Fruit fly (Drosophila melanogaster): Measurements from ENCODE around the gene CG11927.

Gene CG11927

dm6 chr2L:4821319-4821717 is 26.2 kb upstream of the CG11927 start (continued):
- TF ChIP-seq Ptx1 (GFP tag; IDR thresholded peaks at IDR 0.05) (peak; percentile 70), CG10979 (tag; optimal IDR thresholded peaks at IDR 0.05) (peak; percentile 61), CG3407 (GFP tag; optimal IDR thresholded peaks at IDR 0.05) (peak; percentile 26), CG6254 (GFP tag; optimal IDR thresholded peaks at IDR 0.05) (peak; percentile 10), B-H2 (GFP tag; optimal IDR thresholded peaks at IDR 0.05) (peak; percentile 34), CG10321 (GFP tag; IDR thresholded peaks at IDR 0.05) (no peak), CG11723 (GFP tag; optimal IDR thresholded peaks at IDR 0.05) (peak; percentile 15), zf30C (GFP tag; optimal IDR thresholded peaks at IDR 0.05) (no peak), CG12769 (tag; optimal IDR thresholded peaks at IDR 0.05) (no peak), CG1792 (GFP tag; optimal IDR thresholded peaks at IDR 0.05) (peak; percentile 39), CG32772 (GFP tag; IDR thresholded peaks at IDR 0.05) (peak; percentile 55; the same call in 1 of the 2 replicates), fu2 (GFP tag; optimal IDR thresholded peaks at IDR 0.05) (no peak), CG11456 (GFP tag; IDR thresholded peaks at IDR 0.05) (peak; percentile 74), CG17328 (GFP tag; IDR thresholded peaks at IDR 0.05) (peak; percentile 35; the same call in 1 of the 2 replicates), CG12391 (tag; optimal IDR thresholded peaks at IDR 0.05) (peak; percentile 36), slou (GFP tag; optimal IDR thresholded peaks at IDR 0.05) (peak; percentile 58), CG7556 (GFP tag; optimal IDR thresholded peaks at IDR 0.05) (peak; percentile 93), Xbp1 (GFP tag; optimal IDR thresholded peaks at IDR 0.05) (peak; percentile 46), phol (tag; optimal IDR thresholded peaks at IDR 0.05) (peak; percentile 65), CG2889 (GFP tag; IDR thresholded peaks at IDR 0.05) (peak; percentile 67), Mrtf (GFP tag; IDR thresholded peaks at IDR 0.05) (peak; percentile 55; the same call in 1 of the 3 replicates), Xrp1 (GFP tag; IDR thresholded peaks at IDR 0.05) (peak; percentile 77), row (GFP tag; IDR thresholded peaks at IDR 0.05) (peak; percentile 59), sug (tag; optimal IDR thresholded peaks at IDR 0.05) (peak; percentile 50), psq (GFP tag; optimal IDR thresholded peaks at IDR 0.05) (no peak), wek (GFP tag; optimal IDR thresholded peaks at IDR 0.05) (no peak), sob (GFP tag; IDR thresholded peaks at IDR 0.05) (peak; percentile 62), CG13287 (GFP tag; IDR thresholded peaks at IDR 0.05; ENCODE audit: partially characterized antibody) (no peak), CG4854 (GFP tag; optimal IDR thresholded peaks at IDR 0.05) (peak; percentile 41), Dip2 (GFP tag; IDR thresholded peaks at IDR 0.05) (0 out of 2 replicates have a peak, but pooled peaks have one; percentile 28), CG33213 (GFP tag; optimal IDR thresholded peaks at IDR 0.05) (peak; percentile 10), CG13296 (GFP tag; optimal IDR thresholded peaks at IDR 0.05) (peak; percentile 88), MBD-R2 (GFP tag; IDR thresholded peaks at IDR 0.05) (peak; percentile 31; the same call in 1 of the 2 replicates), Pdp1 (GFP tag; optimal IDR thresholded peaks at IDR 0.05) (peak; percentile 25 to 44), CG4617 (GFP tag; optimal IDR thresholded peaks at IDR 0.05; ENCODE audit: borderline replicate concordance) (no peak), stc (GFP tag; IDR thresholded peaks at IDR 0.05) (peak; percentile 42), CG13624 (GFP tag; optimal IDR thresholded peaks at IDR 0.05) (no peak), lov (optimal IDR thresholded peaks at IDR 0.05) (no peak), lov (GFP tag; IDR thresholded peaks at IDR 0.05) (no peak), CG11085 (GFP tag; IDR thresholded peaks at IDR 0.05) (peak; percentile 80), HHEX (GFP tag; optimal IDR thresholded peaks at IDR 0.05) (peak; percentile 75), Mes4 (GFP tag; optimal IDR thresholded peaks at IDR 0.05) (no peak), Fer3 (tag; optimal IDR thresholded peaks at IDR 0.05) (peak; percentile 78), CG16815 (GFP tag; optimal IDR thresholded peaks at IDR 0.05) (peak; percentile 42), CG14667 (GFP tag; IDR thresholded peaks at IDR 0.05) (peak; percentile 49), fd102C (GFP tag; optimal IDR thresholded peaks at IDR 0.05) (no peak), rib (GFP tag; IDR thresholded peaks at IDR 0.05) (peak; percentile 20; the same call in 1 of the 2 replicates), CG2129 (GFP tag; IDR thresholded peaks at IDR 0.05; ENCODE audit: partially characterized antibody) (no peak), gce (GFP tag; IDR thresholded peaks at IDR 0.05) (0 out of 3 replicates have a peak, but pooled peaks have one; percentile 36), CG6765 (GFP tag; optimal IDR thresholded peaks at IDR 0.05) (peak; percentile 62), jigr1 (GFP tag; IDR thresholded peaks at IDR 0.05) (no peak; the same call in 2 of the 3 replicates)
